Fruit fly (Drosophila melanogaster): ENCODE results near the gene CG4686.

DNA sequence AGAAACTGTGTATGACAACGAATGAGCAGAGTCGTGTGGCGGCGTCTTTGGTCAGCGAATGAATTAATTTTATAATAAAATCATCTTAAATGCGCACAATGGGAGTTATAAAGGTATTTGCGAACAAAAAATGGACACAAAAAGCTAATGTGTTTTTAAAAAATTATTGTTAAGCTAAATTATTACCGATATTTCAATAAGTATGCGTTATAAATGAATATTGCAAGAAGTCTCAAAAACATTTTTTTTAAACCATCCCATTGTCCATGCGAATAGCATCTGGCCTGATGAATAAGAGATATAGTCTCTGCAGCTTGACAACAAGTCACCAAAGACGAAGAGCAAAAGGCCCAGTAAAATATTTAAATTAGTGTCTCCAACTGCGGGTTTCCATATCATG lies 33.3 kb upstream of the CG4686 start:
- no peak for TF ChIP-seq Pif1B (GFP tag; optimal IDR thresholded peaks at IDR 0.05)
- TF ChIP-seq CG14655 (GFP tag; optimal IDR thresholded peaks at IDR 0.05): no peak
- TF ChIP-seq fd96Ca (GFP tag; IDR thresholded peaks at IDR 0.05): no peak
- TF ChIP-seq CG32121 (GFP tag; IDR thresholded peaks at IDR 0.05): no peak
- no peak for TF ChIP-seq CG9948 (tag; optimal IDR thresholded peaks at IDR 0.05)
- TF ChIP-seq CG34367 (tag; optimal IDR thresholded peaks at IDR 0.05): no peak
- TF ChIP-seq CG17806 (tag; optimal IDR thresholded peaks at IDR 0.05): no peak
- TF ChIP-seq CG10348 (GFP tag; IDR thresholded peaks at IDR 0.05): no peak
- TF ChIP-seq EcR (GFP tag; optimal IDR thresholded peaks at IDR 0.05): no peak
- TF ChIP-seq CG15710 (tag; optimal IDR thresholded peaks at IDR 0.05): no peak
- TF ChIP-seq CG13204 (GFP tag; optimal IDR thresholded peaks at IDR 0.05): no peak
- TF ChIP-seq CG8159 (tag; optimal IDR thresholded peaks at IDR 0.05): no peak
- TF ChIP-seq rn (GFP tag; IDR thresholded peaks at IDR 0.05): no peak
